Worm (Caenorhabditis elegans) whole organism, mixed stage, embryonic: ENCODE results near the gene clc-27.
A peak's percentile ranks its signal among the peaks of the same experiment; 100 is the strongest.

ENCODE experiments used
- M03D4.4 ChIP-seq: sonication (generic microtip); optimal IDR thresholded peaks from 2 replicates; lab custom pipeline; 2017; ENCODE audit warnings: mild to moderate bottlenecking, missing genetic modification characterization, missing compliant biosample characterization
- blmp-1 ChIP-seq: fragments of 150-350 bp; optimal IDR thresholded peaks from 2 replicates; lab custom pipeline; 2014; ENCODE audit warnings: missing biosample characterization, missing genetic modification characterization
- ceh-39 ChIP-seq: fragments of 150-350 bp; optimal IDR thresholded peaks from 2 replicates; lab custom pipeline; 2014; ENCODE audit warnings: missing biosample characterization, missing genetic modification characterization
- ceh-83 ChIP-seq: fragments of 200-800 bp; sonication (Bioruptor generic); optimal IDR thresholded peaks from 2 replicates; lab custom pipeline; 2018; ENCODE audit warnings: mild to moderate bottlenecking, missing genetic modification characterization, missing compliant biosample characterization
- cnd-1 ChIP-seq: fragments of 200-800 bp; sonication (Bioruptor generic); optimal IDR thresholded peaks from 2 replicates; lab custom pipeline; 2018; ENCODE audit warnings: mild to moderate bottlenecking, missing genetic modification characterization, missing compliant biosample characterization
- drap-1 ChIP-seq: fragments of 200-800 bp; sonication (Bioruptor generic); optimal IDR thresholded peaks from 3 replicates; lab custom pipeline; 2018; ENCODE audit warnings: mild to moderate bottlenecking, missing genetic modification characterization, missing compliant biosample characterization
- elt-1 ChIP-seq: sonication (generic microtip); optimal IDR thresholded peaks from 2 replicates; lab custom pipeline; 2017; ENCODE audit warnings: missing genetic modification characterization, mild to moderate bottlenecking, missing compliant biosample characterization, antibody characterized with exemption, moderate library complexity, borderline replicate concordance; ENCODE audit not compliant: insufficient read depth
- elt-3 ChIP-seq: fragments of 150-350 bp; optimal IDR thresholded peaks from 2 replicates; lab custom pipeline; 2014; ENCODE audit warnings: missing biosample characterization, missing genetic modification characterization
- flh-1 ChIP-seq: fragments of 200-800 bp; sonication (Bioruptor generic); optimal IDR thresholded peaks from 2 replicates; lab custom pipeline; 2018; ENCODE audit warnings: mild to moderate bottlenecking, missing genetic modification characterization, moderate library complexity, missing compliant biosample characterization
- ham-2 ChIP-seq: fragments of 200-800 bp; sonication (Bioruptor generic); optimal IDR thresholded peaks from 2 replicates; lab custom pipeline; 2018; ENCODE audit warnings: mild to moderate bottlenecking, missing genetic modification characterization, missing compliant biosample characterization
- lin-13 ChIP-seq: fragments of 150-350 bp; optimal IDR thresholded peaks from 2 replicates; lab custom pipeline; 2014; ENCODE audit warnings: missing biosample characterization, missing genetic modification characterization
- lin-32 ChIP-seq: fragments of 200-800 bp; sonication (Bioruptor generic); optimal IDR thresholded peaks from 2 replicates; lab custom pipeline; 2018; ENCODE audit warnings: mild to moderate bottlenecking, missing genetic modification characterization, missing compliant biosample characterization
- lsy-2 ChIP-seq: fragments of 150-350 bp; optimal IDR thresholded peaks from 2 replicates; lab custom pipeline; 2014; ENCODE audit warnings: missing biosample characterization, missing genetic modification characterization
- mab-5 ChIP-seq: fragments of 150-350 bp; optimal IDR thresholded peaks from 2 replicates; lab custom pipeline; 2014; ENCODE audit warnings: missing biosample characterization, missing genetic modification characterization
- mep-1 ChIP-seq: fragments of 150-350 bp; optimal IDR thresholded peaks from 2 replicates; lab custom pipeline; 2017; ENCODE audit warnings: missing biosample characterization, missing genetic modification reagents, missing genetic modification characterization, inconsistent platforms
- mls-2 ChIP-seq: sonication (generic microtip); optimal IDR thresholded peaks from 2 replicates; lab custom pipeline; 2016; ENCODE audit warnings: mild to moderate bottlenecking, missing genetic modification characterization, moderate library complexity, missing compliant biosample characterization
- nhr-2 ChIP-seq: fragments of 150-350 bp; optimal IDR thresholded peaks from 2 replicates; lab custom pipeline; 2014; ENCODE audit warnings: missing biosample characterization, missing genetic modification characterization
- nhr-237 ChIP-seq: fragments of 150-350 bp; optimal IDR thresholded peaks from 2 replicates; lab custom pipeline; 2014; ENCODE audit warnings: missing biosample characterization, missing genetic modification characterization
- nhr-28 ChIP-seq: fragments of 150-350 bp; optimal IDR thresholded peaks from 2 replicates; lab custom pipeline; 2014; ENCODE audit warnings: missing biosample characterization, missing genetic modification characterization
- nhr-76 ChIP-seq: sonication (generic microtip); optimal IDR thresholded peaks from 2 replicates; lab custom pipeline; 2017; ENCODE audit warnings: missing biosample characterization, missing genetic modification characterization
- pha-4 ChIP-seq: fragments of 150-350 bp; optimal IDR thresholded peaks from 2 replicates; lab custom pipeline; 2018; ENCODE audit warnings: missing biosample characterization, missing genetic modification reagents, missing genetic modification characterization
- snpc-4 ChIP-seq: fragments of 150-350 bp; optimal IDR thresholded peaks from 2 replicates; lab custom pipeline; 2014; ENCODE audit warnings: missing biosample characterization, missing genetic modification characterization
- sptf-1 ChIP-seq: sonication (generic microtip); optimal IDR thresholded peaks from 2 replicates; lab custom pipeline; 2017; ENCODE audit warnings: mild to moderate bottlenecking, missing genetic modification characterization, moderate library complexity, missing compliant biosample characterization
- tbx-8 ChIP-seq: fragments of 200-800 bp; sonication (Bioruptor generic); optimal IDR thresholded peaks from 2 replicates; lab custom pipeline; 2018; ENCODE audit warnings: mild to moderate bottlenecking, missing genetic modification characterization, moderate library complexity, missing compliant biosample characterization
- unc-120 ChIP-seq: sonication (generic microtip); optimal IDR thresholded peaks from 2 replicates; lab custom pipeline; 2017; ENCODE audit warnings: missing genetic modification characterization, missing compliant biosample characterization; ENCODE audit not compliant: poor library complexity, severe bottlenecking
- unc-39 ChIP-seq: fragments of 150-350 bp; optimal IDR thresholded peaks from 2 replicates; lab custom pipeline; 2014; ENCODE audit warnings: missing biosample characterization, missing genetic modification characterization
- zip-8 ChIP-seq: fragments of 150-350 bp; optimal IDR thresholded peaks from 2 replicates; lab custom pipeline; 2014; ENCODE audit warnings: missing biosample characterization, missing genetic modification characterization
- ztf-11 ChIP-seq: fragments of 150-350 bp; optimal IDR thresholded peaks from 2 replicates; lab custom pipeline; 2014; ENCODE audit warnings: missing biosample characterization, missing genetic modification characterization

Gene clc-27

ce11 chrIII:1053067-1053466, 44.9 kb downstream of the clc-27 start, which contains the start of gene fbxo-11.2:
fbxo-11.2 (minus strand) TSS chrIII:1053242.
- TF ChIP-seq flh-1 (GFP tag; lab: Kevin White, UChicago) (no peak), nhr-237 (no peak), lin-32 (no peak), unc-120 (tag; lab: Kevin White, UChicago) (no peak), nhr-28 (tag; lab: Kevin White, UChicago) (no peak), sptf-1 (tag; lab: Kevin White, UChicago) (peak; percentile 13), nhr-76 (no peak), M03D4.4 (tag; lab: Kevin White, UChicago) (peak; percentile 24), pha-4 (no peak), zip-8 (no peak), elt-3 (tag; lab: Kevin White, UChicago) (no peak), cnd-1 (tag; lab: Kevin White, UChicago) (peak; percentile 41), elt-1 (tag; lab: Kevin White, UChicago) (no peak), mab-5 (tag; lab: Kevin White, UChicago) (no peak), ham-2 (GFP tag; lab: Kevin White, UChicago) (peak; percentile 95), tbx-8 (GFP tag; lab: Kevin White, UChicago) (peak; percentile 16), lin-13 (tag; lab: Kevin White, UChicago) (no peak)
- TF ChIP-seq, all 35 proteins: peak for 5

ce11 chrIII:1054096-1054495, 45.9 kb downstream of the clc-27 start:
- TF ChIP-seq unc-120 (tag; lab: Kevin White, UChicago) (no peak), elt-1 (tag; lab: Kevin White, UChicago) (no peak), nhr-28 (tag; lab: Kevin White, UChicago) (no peak), pha-4 (no peak), nhr-2 (tag; lab: Kevin White, UChicago) (peak; percentile 55), blmp-1 (no peak), mls-2 (tag; lab: Kevin White, UChicago) (no peak), flh-1 (GFP tag; lab: Kevin White, UChicago) (no peak), sptf-1 (tag; lab: Kevin White, UChicago) (peak; percentile 17), unc-39 (no peak), cnd-1 (tag; lab: Kevin White, UChicago) (no peak), zip-8 (peak; percentile 71), ceh-83 (peak; percentile 59), drap-1 (peak; percentile 4), mep-1 (no peak), ham-2 (GFP tag; lab: Kevin White, UChicago) (peak; percentile 86), elt-3 (tag; lab: Kevin White, UChicago) (no peak), ztf-11 (tag; lab: Kevin White, UChicago) (no peak), snpc-4 (tag; lab: Kevin White, UChicago) (no peak)

ce11 chrIII:1058074-1058473, 49.9 kb downstream of the clc-27 start:
- TF ChIP-seq M03D4.4 (tag; lab: Kevin White, UChicago), result no peak
- TF ChIP-seq, all 35 proteins: peak for 0

- TF ChIP-seq ham-2 (GFP tag; lab: Kevin White, UChicago) (no peak), mep-1 (no peak), elt-1 (tag; lab: Kevin White, UChicago) (no peak), ceh-39 (tag; lab: Kevin White, UChicago) (no peak), nhr-2 (tag; lab: Kevin White, UChicago) (no peak), lin-32 (no peak), elt-3 (tag; lab: Kevin White, UChicago) (no peak), M03D4.4 (tag; lab: Kevin White, UChicago) (no peak), cnd-1 (tag; lab: Kevin White, UChicago) (no peak), mls-2 (tag; lab: Kevin White, UChicago) (no peak), lsy-2 (tag; lab: Kevin White, UChicago) (no peak), nhr-237 (no peak)
Measured at ce11 chrIII:1058881-1059280, 50.7 kb downstream of the clc-27 start.
